Worm (Caenorhabditis elegans) whole organism, L4 larva: Measurements from ENCODE around the gene fbxb-54.
A peak's percentile ranks its signal among the peaks of the same experiment; 100 is the strongest.
"Not testable (repeated sequence)": the region's sequence is repeated elsewhere in the genome, so short reads cannot be mapped to it uniquely, and the experiment has no call there.

Experiments used
- F26F4.8 ChIP-seq: fragments of 200-800 bp; sonication (Bioruptor generic); conservative IDR thresholded peaks from 2 replicates; pipeline ENCODE4 v1.3.6; 2022; ENCODE audit warnings: missing genetic modification characterization, missing compliant biosample characterization
- F44E2.7 ChIP-seq: fragments of 200-800 bp; sonication (Bioruptor generic); IDR thresholded peaks from 2 replicates; pipeline ENCODE4 v2.1.2; 2022; ENCODE audit warnings: missing genetic modification characterization, missing compliant biosample characterization
- F49E8.2 ChIP-seq: sonication (generic microtip); optimal IDR thresholded peaks from 2 replicates; lab custom pipeline; 2016; ENCODE audit warnings: missing compliant biosample characterization, mild to moderate bottlenecking, missing genetic modification characterization, borderline replicate concordance
- ama-1 ChIP-seq: fragments of 150-350 bp; optimal IDR thresholded peaks from 2 replicates; lab custom pipeline; 2014; ENCODE audit warnings: inconsistent platforms, mixed read lengths
- ceh-20 ChIP-seq: fragments of 200-800 bp; sonication (Bioruptor generic); IDR thresholded peaks from 2 replicates; pipeline ENCODE4 v1.3.6; 2022; ENCODE audit warnings: missing genetic modification reagents, missing genetic modification characterization, missing compliant biosample characterization
- ceh-28 ChIP-seq: fragments of 150-350 bp; optimal IDR thresholded peaks from 2 replicates; lab custom pipeline; 2014; ENCODE audit warnings: missing biosample characterization, missing genetic modification reagents, missing genetic modification characterization
- ceh-44 ChIP-seq: fragments of 200-800 bp; sonication (Bioruptor generic); IDR thresholded peaks from 2 replicates; pipeline ENCODE4 v1.3.6; 2022; ENCODE audit warnings: missing genetic modification reagents, missing genetic modification characterization, missing compliant biosample characterization
- ceh-62 ChIP-seq: sonication (generic microtip); optimal IDR thresholded peaks from 2 replicates; lab custom pipeline; 2017; ENCODE audit warnings: missing biosample characterization, missing genetic modification characterization
- ces-1 ChIP-seq: fragments of 150-350 bp; sonication (generic microtip); optimal IDR thresholded peaks from 4 replicates; lab custom pipeline; 2014; ENCODE audit warnings: missing biosample characterization, missing genetic modification reagents, missing genetic modification characterization
- ctbp-1 ChIP-seq: fragments of 200-800 bp; sonication (Bioruptor generic); IDR thresholded peaks from 2 replicates; pipeline ENCODE4 v1.3.6; 2022; ENCODE audit warnings: missing genetic modification reagents, missing genetic modification characterization, missing compliant biosample characterization
- daf-12 ChIP-seq: fragments of 150-350 bp; optimal IDR thresholded peaks from 2 replicates; lab custom pipeline; 2014; ENCODE audit warnings: missing biosample characterization, missing genetic modification reagents, missing genetic modification characterization
- daf-19 ChIP-seq: fragments of 200-800 bp; sonication (Bioruptor generic); conservative IDR thresholded peaks from 2 replicates; pipeline ENCODE4 v1.3.6; 2022; ENCODE audit warnings: missing genetic modification characterization, missing compliant biosample characterization
- daf-8 ChIP-seq: fragments of 200-800 bp; sonication (Bioruptor generic); IDR thresholded peaks from 2 replicates; pipeline ENCODE4 v1.3.6; 2022; ENCODE audit warnings: missing genetic modification characterization, missing compliant biosample characterization
- dmd-8 ChIP-seq: fragments of 200-800 bp; sonication (Bioruptor generic); IDR thresholded peaks from 2 replicates; pipeline ENCODE4 v1.3.6; 2022; ENCODE audit warnings: missing genetic modification characterization, missing compliant biosample characterization
- egl-43 ChIP-seq: fragments of 200-800 bp; sonication (Bioruptor generic); IDR thresholded peaks from 2 replicates; pipeline ENCODE4 v1.3.6; 2022; ENCODE audit warnings: missing genetic modification reagents, missing genetic modification characterization, missing compliant biosample characterization
- fkh-10 ChIP-seq: fragments of 150-350 bp; optimal IDR thresholded peaks from 2 replicates; lab custom pipeline; 2014; ENCODE audit warnings: missing biosample characterization, missing genetic modification reagents, missing genetic modification characterization
- fos-1 ChIP-seq: fragments of 150-350 bp; optimal IDR thresholded peaks from 2 replicates; lab custom pipeline; 2014; ENCODE audit warnings: missing biosample characterization, missing genetic modification characterization
- hif-1 ChIP-seq, 2 experiments: sonication (generic microtip); optimal IDR thresholded peaks; 2 replicates each; lab custom pipeline; 2016 to 2017; ENCODE audit warnings: missing compliant biosample characterization in 2 of 2, missing genetic modification characterization in 2 of 2, missing genetic modification reagents in 2 of 2, missing genotype in 2 of 2, mild to moderate bottlenecking in 1 of 2
- lin-1 ChIP-seq: fragments of 200-800 bp; sonication (Bioruptor generic); IDR thresholded peaks from 2 replicates; pipeline ENCODE4 v1.3.6; 2022; ENCODE audit warnings: missing genetic modification reagents, missing genetic modification characterization, missing compliant biosample characterization
- lsy-2 ChIP-seq, 2 experiments: fragments of 150-350 bp in 1 of 2; sonication (generic microtip) in 1 of 2; optimal IDR thresholded peaks; 2 replicates each; lab custom pipeline; 2014 to 2017; ENCODE audit warnings: missing biosample characterization in 2 of 2, missing genetic modification characterization in 2 of 2
- mes-2 ChIP-seq: sonication (generic microtip); optimal IDR thresholded peaks from 2 replicates; lab custom pipeline; 2016; ENCODE audit warnings: missing genotype, mild to moderate bottlenecking, missing genetic modification characterization, missing compliant biosample characterization; ENCODE audit not compliant: poor library complexity, severe bottlenecking
- mxl-2 ChIP-seq: fragments of 200-800 bp; sonication (Bioruptor generic); conservative IDR thresholded peaks from 2 replicates; pipeline ENCODE4 v1.3.6; 2022; ENCODE audit warnings: missing genetic modification reagents, missing genetic modification characterization, missing compliant biosample characterization
- mxl-3 ChIP-seq: fragments of 200-800 bp; sonication (Bioruptor generic); optimal IDR thresholded peaks from 2 replicates; lab custom pipeline; 2018; ENCODE audit warnings: mild to moderate bottlenecking, missing genetic modification characterization, missing compliant biosample characterization
- nhr-10 ChIP-seq: fragments of 150-350 bp; optimal IDR thresholded peaks from 2 replicates; lab custom pipeline; 2014; ENCODE audit warnings: missing biosample characterization, missing genetic modification characterization
- nhr-25 ChIP-seq: sonication (generic microtip); optimal IDR thresholded peaks from 2 replicates; lab custom pipeline; 2017; ENCODE audit warnings: missing genetic modification characterization, mild to moderate bottlenecking, missing compliant biosample characterization, antibody characterized with exemption, moderate library complexity, borderline replicate concordance; ENCODE audit not compliant: insufficient read depth
- nhr-41 ChIP-seq: fragments of 200-800 bp; sonication (Bioruptor generic); IDR thresholded peaks from 2 replicates; pipeline ENCODE4 v1.3.6; 2022; ENCODE audit warnings: missing genetic modification reagents, missing genetic modification characterization, missing compliant biosample characterization
- pqm-1 ChIP-seq: sonication (generic microtip); optimal IDR thresholded peaks from 2 replicates; lab custom pipeline; 2017; ENCODE audit warnings: missing biosample characterization, missing genetic modification characterization
- set-16 ChIP-seq: fragments of 200-800 bp; sonication (Bioruptor generic); IDR thresholded peaks from 2 replicates; pipeline ENCODE4 v1.3.6; 2022; ENCODE audit warnings: missing genetic modification reagents, missing genetic modification characterization, missing compliant biosample characterization
- spr-1 ChIP-seq: sonication (generic microtip); optimal IDR thresholded peaks from 2 replicates; lab custom pipeline; 2016; ENCODE audit warnings: mild to moderate bottlenecking, missing genetic modification characterization, missing compliant biosample characterization
- tag-97 ChIP-seq: fragments of 200-800 bp; sonication (Bioruptor generic); IDR thresholded peaks from 2 replicates; pipeline ENCODE4 v1.3.6; 2022; ENCODE audit warnings: missing genetic modification characterization, missing compliant biosample characterization
- unc-39 ChIP-seq: sonication (generic microtip); optimal IDR thresholded peaks from 2 replicates; lab custom pipeline; 2017; ENCODE audit warnings: missing biosample characterization, missing genetic modification characterization
- zag-1 ChIP-seq: fragments of 150-350 bp; optimal IDR thresholded peaks from 2 replicates; lab custom pipeline; 2014; ENCODE audit warnings: missing biosample characterization, missing genetic modification characterization
- zfp-3 ChIP-seq: fragments of 200-800 bp; sonication (Bioruptor generic); conservative IDR thresholded peaks from 2 replicates; pipeline ENCODE4 v1.3.6; 2022; ENCODE audit warnings: missing genetic modification reagents, missing genetic modification characterization, missing compliant biosample characterization
- zip-2 ChIP-seq: fragments of 150-350 bp; optimal IDR thresholded peaks from 2 replicates; lab custom pipeline; 2014; ENCODE audit warnings: missing biosample characterization, missing genetic modification characterization
- ztf-7 ChIP-seq: fragments of 150-350 bp; optimal IDR thresholded peaks from 2 replicates; lab custom pipeline; 2014; ENCODE audit warnings: missing biosample characterization, missing genetic modification characterization

fbxb-54 gene

DNA sequence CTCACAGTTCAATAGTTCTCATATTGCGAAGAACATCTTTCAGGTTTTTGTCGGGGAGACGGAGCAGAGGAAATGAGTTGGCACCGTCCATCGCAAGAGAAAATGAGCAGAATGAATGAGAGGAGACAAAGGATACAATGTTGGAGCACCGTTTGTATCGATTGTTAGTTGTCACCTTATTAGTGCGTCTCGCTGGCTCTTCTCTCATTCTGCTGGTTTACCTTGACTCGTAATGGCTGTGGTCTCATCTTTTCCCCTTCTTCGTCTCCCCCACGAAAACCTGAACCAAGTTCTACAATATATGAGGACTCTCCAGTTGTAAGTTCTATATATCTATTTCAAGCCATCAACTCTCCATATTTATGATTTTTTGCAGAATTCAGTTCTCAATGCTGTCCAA is at the start of gene fbxb-54, which contains the start of gene fbxb-50:
Gene fbxb-54, minus strand, starts transcription at position 101 of the 400 bp plus-strand sequence.
Gene fbxb-50, plus strand, starts transcription at position 227 of the 400 bp plus-strand sequence.
- not testable (repeated sequence) for TF ChIP-seq zip-2 (tag; lab: Kevin White, UChicago); daf-12 (tag; lab: Kevin White, UChicago); tag-97 (GFP tag; lab: Robert Waterston, UW)

DNA sequence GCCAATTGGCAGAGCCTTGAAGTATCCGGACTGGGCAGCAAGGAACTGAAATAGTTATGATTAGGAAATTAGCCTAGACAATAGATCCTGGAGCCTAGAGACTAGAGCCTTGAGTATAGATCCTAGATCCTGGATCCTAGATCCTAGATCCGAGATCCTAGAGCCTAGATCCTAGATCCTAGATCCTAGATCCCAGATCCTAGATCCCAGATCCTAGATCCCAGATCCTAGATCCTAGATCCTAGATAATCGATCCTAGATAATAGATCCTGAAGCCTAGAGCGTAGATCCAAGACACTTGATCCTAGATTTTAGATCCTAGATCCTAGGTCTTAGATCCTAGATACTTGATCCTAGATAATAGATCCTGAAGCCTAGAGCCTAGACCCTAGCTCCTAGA is 48.9 kb upstream of the fbxb-54 start:
- no peak for TF ChIP-seq F26F4.8 (GFP tag; lab: Robert Waterston, UW)
- no peak for TF ChIP-seq F44E2.7 (GFP tag; lab: Robert Waterston, UW)
- no peak for TF ChIP-seq hif-1 (tag; optimal IDR thresholded peaks at IDR 0.05; lab: Kevin White, UChicago)
- TF ChIP-seq pqm-1 (tag; lab: Kevin White, UChicago): no peak
- no peak for TF ChIP-seq ceh-44 (GFP tag; lab: Robert Waterston, UW)
- no peak for TF ChIP-seq zag-1 (tag; lab: Kevin White, UChicago)
- TF ChIP-seq spr-1 (tag; lab: Kevin White, UChicago): no peak
- TF ChIP-seq ztf-7: no peak
- TF ChIP-seq nhr-41 (GFP tag; lab: Robert Waterston, UW): no peak
- TF ChIP-seq nhr-25 (tag; lab: Kevin White, UChicago): no peak
- no peak for TF ChIP-seq zfp-3 (GFP tag; lab: Robert Waterston, UW)
- no peak for TF ChIP-seq ceh-62 (tag; lab: Kevin White, UChicago)
- no peak for TF ChIP-seq ceh-28
- TF ChIP-seq daf-19 (GFP tag; lab: Robert Waterston, UW): no peak

ce11 chrII:1603049-1603448 is 46.9 kb upstream of the fbxb-54 start:
- TF ChIP-seq ctbp-1 (GFP tag; lab: Robert Waterston, UW) (no peak), lin-1 (no peak), fkh-10 (GFP tag; lab: Kevin White, UChicago) (no peak), ceh-20 (GFP tag; lab: Robert Waterston, UW) (no peak), mxl-3 (no peak), lsy-2 (tag; optimal IDR thresholded peaks at IDR 0.05; lab: Kevin White, UChicago) (no peak), F49E8.2 (tag; lab: Kevin White, UChicago) (no peak), mxl-2 (GFP tag; lab: Robert Waterston, UW) (no peak), set-16 (GFP tag; lab: Robert Waterston, UW) (peak; percentile 84)

ce11 chrII:1601507-1601906 is 45.4 kb upstream of the fbxb-54 start, which contains the start of gene bath-47:
TSS of gene bath-47 (plus strand) at chrII:1601811.
- no peak for TF ChIP-seq ama-1 (lab: Kevin White, UChicago)
- TF ChIP-seq fos-1 (tag; lab: Kevin White, UChicago): no peak
- TF ChIP-seq nhr-10 (tag; lab: Kevin White, UChicago): no peak
- TF ChIP-seq ces-1 (GFP tag; lab: Kevin White, UChicago): no peak
- no peak for TF ChIP-seq ceh-20 (GFP tag; lab: Robert Waterston, UW)
- TF ChIP-seq unc-39 (tag; lab: Kevin White, UChicago): no peak
- TF ChIP-seq egl-43 (GFP tag; lab: Robert Waterston, UW): no peak
- no peak for TF ChIP-seq F49E8.2 (tag; lab: Kevin White, UChicago)
- TF ChIP-seq dmd-8: no peak
- no peak for TF ChIP-seq mes-2 (tag; lab: Kevin White, UChicago)
- TF ChIP-seq daf-8 (GFP tag; lab: Robert Waterston, UW): no peak
